Worm (Caenorhabditis elegans): ENCODE data around the gene atp-4.
A peak's percentile ranks its signal among the peaks of the same experiment; 100 is the strongest.

Gene atp-4

DNA sequence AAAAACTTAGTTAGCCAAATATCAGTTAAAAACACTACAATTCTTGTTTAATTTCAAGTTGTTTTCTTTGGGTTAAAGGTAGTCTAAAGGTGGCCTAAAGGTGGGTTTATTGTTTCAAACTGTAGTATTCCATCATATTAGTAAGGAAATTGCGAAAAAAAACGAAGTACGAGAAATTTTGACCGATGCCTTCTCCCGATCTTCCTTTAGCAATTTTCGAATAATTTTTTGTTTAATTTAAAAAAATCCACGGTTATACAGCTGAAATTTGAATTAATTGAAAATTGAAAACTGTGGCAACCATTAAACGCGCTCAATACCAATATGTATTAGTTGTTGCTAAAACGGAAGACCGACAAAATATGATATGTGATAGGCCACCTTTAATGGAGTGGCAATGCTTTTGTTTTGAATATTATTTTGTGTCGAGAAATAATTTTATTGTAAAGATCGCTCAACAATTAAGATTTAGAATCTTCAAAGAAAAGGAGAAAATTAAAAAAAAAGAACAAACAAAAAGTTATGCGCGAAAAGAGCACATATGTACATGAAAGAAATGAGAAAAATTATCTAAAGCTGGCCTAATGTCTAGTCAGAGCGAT is 25.9 kb downstream of the atp-4 start:
- no peak for TF ChIP-seq nhr-28 (tag; optimal IDR thresholded peaks at IDR 0.05)
- TF ChIP-seq pqm-1 (tag; optimal IDR thresholded peaks at IDR 0.05), result peak; percentile 7
- peak; percentile 74 for TF ChIP-seq aly-2 (tag; optimal IDR thresholded peaks at IDR 0.05)
- no peak for TF ChIP-seq lsy-12 (tag; optimal IDR thresholded peaks at IDR 0.05)
- TF ChIP-seq jun-1 (tag; optimal IDR thresholded peaks at IDR 0.05), result no peak
- no peak for TF ChIP-seq elt-2 (tag; optimal IDR thresholded peaks at IDR 0.05)
- no peak for TF ChIP-seq nhr-67 (tag; optimal IDR thresholded peaks at IDR 0.05)
- TF ChIP-seq nhr-77 (tag; optimal IDR thresholded peaks at IDR 0.05), result no peak
- no peak for TF ChIP-seq nhr-12 (tag; optimal IDR thresholded peaks at IDR 0.05)
- no peak for TF ChIP-seq ceh-82 (tag; optimal IDR thresholded peaks at IDR 0.05)
- TF ChIP-seq sea-2 (GFP tag; optimal IDR thresholded peaks at IDR 0.05), result no peak
- TF ChIP-seq fkh-10 (GFP tag; optimal IDR thresholded peaks at IDR 0.05), result no peak
- no peak for TF ChIP-seq R02D3.7 (tag; optimal IDR thresholded peaks at IDR 0.05)
- TF ChIP-seq lin-15B (tag; optimal IDR thresholded peaks at IDR 0.05), result no peak
- TF ChIP-seq daf-12 (tag; optimal IDR thresholded peaks at IDR 0.05), result no peak

DNA sequence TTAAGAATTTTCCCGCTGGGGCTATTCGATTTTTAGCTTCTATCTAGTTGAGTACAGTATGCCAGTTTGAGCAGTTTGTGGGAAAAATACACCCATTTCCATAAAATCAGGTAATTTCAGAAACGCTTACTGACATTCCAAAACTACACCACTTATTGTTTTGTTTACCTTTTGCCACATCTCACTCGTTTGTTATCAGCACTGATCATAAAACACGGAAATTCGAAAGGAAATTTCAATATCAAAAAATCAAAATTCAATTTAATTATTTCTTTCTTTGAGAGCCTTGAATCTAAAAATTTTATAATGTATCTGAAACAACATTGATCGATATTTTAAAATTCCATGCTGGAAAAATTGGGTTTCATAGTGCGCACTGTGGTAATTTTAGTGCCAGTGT is 26.4 kb downstream of the atp-4 start:
- peak; percentile 69 for TF ChIP-seq elt-2 (tag; optimal IDR thresholded peaks at IDR 0.05)
- TF ChIP-seq elt-1 (tag; optimal IDR thresholded peaks at IDR 0.05), result no peak
- peak; percentile 15 for TF ChIP-seq pha-4 (tag; optimal IDR thresholded peaks at IDR 0.05)

DNA sequence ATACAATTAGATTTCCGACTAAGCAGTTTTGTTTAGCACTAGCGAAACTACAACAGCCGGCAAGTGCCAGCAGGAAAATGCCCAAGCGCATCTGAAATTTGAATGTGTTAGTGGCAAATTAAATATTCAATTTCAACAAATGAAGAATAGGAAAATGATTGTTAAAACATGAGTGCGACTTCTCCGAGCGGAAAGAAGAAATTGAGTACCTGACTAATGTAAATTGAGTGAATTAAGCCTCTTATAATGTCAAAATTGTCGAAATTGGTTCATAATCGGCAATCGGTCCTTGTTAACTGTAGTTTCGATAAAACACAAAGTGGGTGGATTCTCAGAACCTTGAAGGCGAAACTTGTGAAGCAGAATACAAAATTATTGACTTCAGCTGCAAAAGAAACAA is 27.1 kb downstream of the atp-4 start, which contains the start of gene gfi-1:
gfi-1 (minus strand) TSS at position 101 of the 400 bp plus-strand sequence.
- no peak for TF ChIP-seq hmg-11 (tag; optimal IDR thresholded peaks at IDR 0.05)
- TF ChIP-seq egl-5 (tag; optimal IDR thresholded peaks at IDR 0.05), result no peak
- no peak for TF ChIP-seq ztf-4 (tag; optimal IDR thresholded peaks at IDR 0.05)
- TF ChIP-seq skn-1 (tag; optimal IDR thresholded peaks at IDR 0.05), result no peak
- TF ChIP-seq mml-1 (tag; optimal IDR thresholded peaks at IDR 0.05), result no peak
- no peak for TF ChIP-seq ztf-11 (tag; optimal IDR thresholded peaks at IDR 0.05)
- no peak for TF ChIP-seq daf-12 (tag; optimal IDR thresholded peaks at IDR 0.05)
- no peak for TF ChIP-seq elt-2 (tag; optimal IDR thresholded peaks at IDR 0.05)
- no peak for TF ChIP-seq fkh-2 (tag; optimal IDR thresholded peaks at IDR 0.05)

DNA sequence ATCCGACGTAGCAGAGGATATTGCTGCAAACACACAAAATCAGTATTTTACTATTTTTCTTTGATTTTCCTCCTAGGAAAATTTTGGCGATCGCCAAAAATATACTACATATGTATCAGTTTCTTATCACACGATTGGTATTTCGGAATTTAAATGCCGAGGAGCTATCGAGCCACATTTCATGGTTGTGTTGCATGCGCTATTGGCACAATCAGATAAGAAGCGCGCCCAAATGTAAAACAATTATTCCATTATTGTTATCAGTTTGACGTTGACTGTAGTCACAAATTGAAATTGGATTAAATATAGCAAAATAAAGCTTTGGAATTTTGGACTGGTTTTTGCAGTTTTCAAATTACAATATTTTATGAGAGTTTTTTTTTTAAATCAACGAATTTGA is 28.0 kb downstream of the atp-4 start:
- TF ChIP-seq R02D3.7 (tag; optimal IDR thresholded peaks at IDR 0.05) (no peak), elt-2 (tag; optimal IDR thresholded peaks at IDR 0.05) (peak; percentile 94), nhr-12 (tag; optimal IDR thresholded peaks at IDR 0.05) (no peak), nhr-25 (tag; optimal IDR thresholded peaks at IDR 0.05) (no peak), ceh-82 (tag; optimal IDR thresholded peaks at IDR 0.05) (no peak), snpc-4 (tag; optimal IDR thresholded peaks at IDR 0.05) (no peak), nhr-43 (tag; optimal IDR thresholded peaks at IDR 0.05; ENCODE audit: poor library complexity, severe bottlenecking) (no peak), lin-15B (tag; optimal IDR thresholded peaks at IDR 0.05) (no peak), pqm-1 (tag; optimal IDR thresholded peaks at IDR 0.05) (peak; percentile 82), nhr-23 (tag; optimal IDR thresholded peaks at IDR 0.05) (no peak), nhr-76 (tag; optimal IDR thresholded peaks at IDR 0.05) (no peak), jun-1 (tag; optimal IDR thresholded peaks at IDR 0.05) (peak; percentile 39)

DNA sequence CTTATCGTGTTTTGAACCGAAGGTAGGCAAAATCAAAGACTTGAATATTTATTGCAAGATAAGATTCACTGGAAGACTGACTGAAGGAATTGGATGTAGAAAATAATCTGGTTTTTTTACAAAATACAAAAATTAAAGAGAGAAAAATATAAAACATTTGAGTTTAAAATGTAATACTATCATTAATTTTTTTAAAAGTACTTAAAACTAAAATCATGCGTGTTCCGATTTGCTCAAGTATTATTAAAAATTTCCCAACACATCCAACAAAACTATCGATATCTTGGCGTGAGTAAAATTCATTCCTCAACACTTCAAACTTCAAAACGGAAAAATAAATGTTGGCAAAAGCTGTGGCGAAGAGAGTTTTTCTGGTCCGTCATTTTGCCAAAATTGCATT is 36.7 kb downstream of the atp-4 start, which contains the start of gene F57F4.1:
F57F4.1 (plus strand) TSS at position 301 of the 400 bp plus-strand sequence.
- TF ChIP-seq ceh-28 (tag; optimal IDR thresholded peaks at IDR 0.05) (no peak), R02D3.7 (tag; optimal IDR thresholded peaks at IDR 0.05) (no peak), pha-4 (tag; optimal IDR thresholded peaks at IDR 0.05) (no peak), unc-62 (GFP tag; optimal IDR thresholded peaks at IDR 0.05) (no peak)

DNA sequence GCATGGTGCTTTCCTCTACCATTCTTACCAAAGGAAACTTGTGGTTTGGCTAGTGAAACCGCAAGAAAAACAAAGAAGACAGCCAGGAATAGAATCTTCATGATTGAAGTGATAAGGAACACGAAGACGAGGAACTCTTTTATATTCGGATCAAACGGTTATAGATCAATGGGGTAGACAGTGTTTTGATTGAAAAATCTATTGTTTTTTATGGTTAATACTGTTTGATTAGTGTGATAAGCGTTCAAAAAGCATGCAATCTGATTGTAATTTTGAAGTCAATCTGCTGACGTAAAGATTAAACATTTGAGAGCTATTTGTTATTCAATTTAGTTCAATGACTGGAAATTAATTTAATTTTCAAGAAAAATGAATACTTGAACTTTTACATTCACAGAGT is 37.3 kb downstream of the atp-4 start, which contains the start of gene F57F4.2:
F57F4.2 (minus strand) TSS at position 101 of the 400 bp plus-strand sequence.
- TF ChIP-seq nhr-12 (tag; optimal IDR thresholded peaks at IDR 0.05) (no peak), fos-1 (tag; optimal IDR thresholded peaks at IDR 0.05) (no peak), lin-39 (tag; optimal IDR thresholded peaks at IDR 0.05) (no peak), fkh-2 (tag; optimal IDR thresholded peaks at IDR 0.05) (no peak), nhr-28 (tag; optimal IDR thresholded peaks at IDR 0.05) (no peak), nhr-43 (tag; optimal IDR thresholded peaks at IDR 0.05; ENCODE audit: poor library complexity, severe bottlenecking) (no peak), daf-12 (tag; optimal IDR thresholded peaks at IDR 0.05) (no peak), aly-2 (tag; optimal IDR thresholded peaks at IDR 0.05) (no peak), R02D3.7 (tag; optimal IDR thresholded peaks at IDR 0.05) (no peak), egl-27 (tag; optimal IDR thresholded peaks at IDR 0.05) (no peak), ama-1 (optimal IDR thresholded peaks at IDR 0.05) (no peak), zag-1 (tag; optimal IDR thresholded peaks at IDR 0.05) (no peak), nhr-25 (tag; optimal IDR thresholded peaks at IDR 0.05) (no peak), elt-3 (tag; optimal IDR thresholded peaks at IDR 0.05) (no peak), tbx-2 (tag; optimal IDR thresholded peaks at IDR 0.05) (no peak), ceh-9 (tag; optimal IDR thresholded peaks at IDR 0.05) (no peak), nfya-1 (tag; optimal IDR thresholded peaks at IDR 0.05; ENCODE audit: insufficient read depth) (no peak), nhr-237 (tag; optimal IDR thresholded peaks at IDR 0.05) (no peak), elt-2 (tag; optimal IDR thresholded peaks at IDR 0.05) (no peak)
